Worm (Caenorhabditis elegans) whole organism, L2 larva: ENCODE measurements around the gene gcsh-1.

Source experiments
- C34F6.9 ChIP-seq: fragments of 150-350 bp; optimal IDR thresholded peaks from 2 replicates; lab custom pipeline; 2014; ENCODE audit warnings: missing biosample characterization, missing genetic modification characterization
- F13H6.1 ChIP-seq: sonication (generic microtip); optimal IDR thresholded peaks from 2 replicates; lab custom pipeline; 2016; ENCODE audit warnings: missing genetic modification characterization, missing compliant biosample characterization
- R02D3.7 ChIP-seq: fragments of 150-350 bp; optimal IDR thresholded peaks from 2 replicates; lab custom pipeline; 2014; ENCODE audit warnings: missing biosample characterization, missing genetic modification characterization
- Y55F3AM.14 ChIP-seq: fragments of 200-800 bp; sonication (Bioruptor generic); optimal IDR thresholded peaks from 2 replicates; lab custom pipeline; 2018; ENCODE audit warnings: mild to moderate bottlenecking, missing genetic modification characterization, missing compliant biosample characterization
- ZK546.5 ChIP-seq: sonication (generic microtip); optimal IDR thresholded peaks from 2 replicates; lab custom pipeline; 2017; ENCODE audit warnings: missing biosample characterization, missing genetic modification characterization
- alr-1 ChIP-seq: fragments of 150-350 bp; optimal IDR thresholded peaks from 2 replicates; lab custom pipeline; 2014; ENCODE audit warnings: missing biosample characterization, missing genetic modification characterization
- aly-2 ChIP-seq: fragments of 150-350 bp; optimal IDR thresholded peaks from 2 replicates; lab custom pipeline; 2014; ENCODE audit warnings: missing biosample characterization, missing genetic modification characterization
- ama-1 ChIP-seq: fragments of 150-350 bp; optimal IDR thresholded peaks from 2 replicates; lab custom pipeline; 2018; ENCODE audit warnings: inconsistent platforms
- blmp-1 ChIP-seq: sonication (generic microtip); optimal IDR thresholded peaks from 2 replicates; lab custom pipeline; 2017; ENCODE audit warnings: missing genetic modification characterization, mild to moderate bottlenecking, missing compliant biosample characterization, antibody characterized with exemption, moderate library complexity; ENCODE audit not compliant: insufficient read depth
- ceh-16 ChIP-seq: fragments of 150-350 bp; optimal IDR thresholded peaks from 2 replicates; lab custom pipeline; 2014; ENCODE audit warnings: missing biosample characterization, missing genetic modification characterization
- ceh-82 ChIP-seq: fragments of 150-350 bp; optimal IDR thresholded peaks from 2 replicates; lab custom pipeline; 2014; ENCODE audit warnings: missing biosample characterization, missing genetic modification characterization
- crh-2 ChIP-seq: sonication (generic microtip); optimal IDR thresholded peaks from 2 replicates; lab custom pipeline; 2017; ENCODE audit warnings: missing biosample characterization, missing genetic modification characterization
- dmd-4 ChIP-seq: sonication (generic microtip); optimal IDR thresholded peaks from 2 replicates; lab custom pipeline; 2017; ENCODE audit warnings: missing biosample characterization, missing genetic modification characterization
- egl-27 ChIP-seq: sonication (generic microtip); optimal IDR thresholded peaks from 3 replicates; lab custom pipeline; 2017; ENCODE audit warnings: missing biosample characterization, missing genetic modification reagents, missing genetic modification characterization
- elt-1 ChIP-seq: fragments of 150-350 bp; optimal IDR thresholded peaks from 2 replicates; lab custom pipeline; 2014; ENCODE audit warnings: missing biosample characterization, missing genetic modification characterization
- elt-3 ChIP-seq: sonication (generic microtip); optimal IDR thresholded peaks from 2 replicates; lab custom pipeline; 2017; ENCODE audit warnings: missing biosample characterization, missing genetic modification characterization
- fos-1 ChIP-seq: fragments of 150-350 bp; optimal IDR thresholded peaks from 2 replicates; lab custom pipeline; 2014; ENCODE audit warnings: missing biosample characterization, missing genetic modification characterization
- gmeb-1 ChIP-seq: fragments of 150-350 bp; optimal IDR thresholded peaks from 2 replicates; lab custom pipeline; 2014; ENCODE audit warnings: missing biosample characterization, missing genetic modification characterization
- lin-11 ChIP-seq: fragments of 150-350 bp; sonication (generic microtip); optimal IDR thresholded peaks from 2 replicates; lab custom pipeline; 2014; ENCODE audit warnings: missing biosample characterization, missing genetic modification characterization, inconsistent platforms, mixed read lengths
- lin-13 ChIP-seq: fragments of 150-350 bp; optimal IDR thresholded peaks from 2 replicates; lab custom pipeline; 2014; ENCODE audit warnings: missing biosample characterization, missing genetic modification reagents, missing genetic modification characterization
- lin-39 ChIP-seq: fragments of 150-350 bp; optimal IDR thresholded peaks from 2 replicates; lab custom pipeline; 2014; ENCODE audit warnings: missing biosample characterization, missing genetic modification reagents, missing genetic modification characterization
- lsy-2 ChIP-seq, 2 experiments: fragments of 150-350 bp in 1 of 2; sonication (generic microtip) in 1 of 2; optimal IDR thresholded peaks; 2 replicates each; lab custom pipeline; 2014 to 2017; ENCODE audit warnings: missing biosample characterization in 2 of 2, missing genetic modification characterization in 2 of 2
- mab-5 ChIP-seq: fragments of 150-350 bp; optimal IDR thresholded peaks from 2 replicates; lab custom pipeline; 2014; ENCODE audit warnings: missing biosample characterization, missing genetic modification characterization
- mbf-1 ChIP-seq: sonication (generic microtip); optimal IDR thresholded peaks from 2 replicates; lab custom pipeline; 2017; ENCODE audit warnings: missing biosample characterization, missing genetic modification characterization
- mdl-1 ChIP-seq, 2 experiments: fragments of 150-350 bp in 1 of 2; sonication (generic microtip) in 1 of 2; optimal IDR thresholded peaks; 2 replicates each; lab custom pipeline; 2017; ENCODE audit warnings: missing biosample characterization in 2 of 2, missing genetic modification characterization in 2 of 2
- nhr-10 ChIP-seq: sonication (generic microtip); optimal IDR thresholded peaks from 2 replicates; lab custom pipeline; 2017; ENCODE audit warnings: missing biosample characterization, missing genetic modification characterization
- nhr-11 ChIP-seq: fragments of 150-350 bp; optimal IDR thresholded peaks from 2 replicates; lab custom pipeline; 2014; ENCODE audit warnings: missing biosample characterization, missing genetic modification characterization
- nhr-12 ChIP-seq: fragments of 150-350 bp; optimal IDR thresholded peaks from 2 replicates; lab custom pipeline; 2014; ENCODE audit warnings: missing biosample characterization, missing genetic modification characterization
- nhr-129 ChIP-seq: fragments of 150-350 bp; optimal IDR thresholded peaks from 2 replicates; lab custom pipeline; 2014; ENCODE audit warnings: missing biosample characterization, missing genetic modification characterization
- nhr-21 ChIP-seq: fragments of 150-350 bp; optimal IDR thresholded peaks from 2 replicates; lab custom pipeline; 2014; ENCODE audit warnings: missing biosample characterization, missing genetic modification characterization
- nhr-23 ChIP-seq: fragments of 150-350 bp; optimal IDR thresholded peaks from 2 replicates; lab custom pipeline; 2014; ENCODE audit warnings: missing biosample characterization, missing genetic modification reagents, missing genetic modification characterization
- nhr-25 ChIP-seq: fragments of 150-350 bp; sonication (generic microtip); optimal IDR thresholded peaks from 3 replicates; lab custom pipeline; 2014; ENCODE audit warnings: missing biosample characterization, missing genetic modification characterization
- nhr-6 ChIP-seq: fragments of 150-350 bp; optimal IDR thresholded peaks from 2 replicates; lab custom pipeline; 2014; ENCODE audit warnings: missing biosample characterization, missing genetic modification characterization
- nhr-77 ChIP-seq: fragments of 150-350 bp; optimal IDR thresholded peaks from 2 replicates; lab custom pipeline; 2014; ENCODE audit warnings: missing biosample characterization, missing genetic modification characterization
- peb-1 ChIP-seq: fragments of 150-350 bp; optimal IDR thresholded peaks from 2 replicates; lab custom pipeline; 2014; ENCODE audit warnings: missing biosample characterization, missing genetic modification characterization
- sem-4 ChIP-seq: fragments of 150-350 bp; optimal IDR thresholded peaks from 2 replicates; lab custom pipeline; 2014; ENCODE audit warnings: missing biosample characterization, missing genetic modification reagents, missing genetic modification characterization
- skn-1 ChIP-seq: sonication (generic microtip); optimal IDR thresholded peaks from 2 replicates; lab custom pipeline; 2017; ENCODE audit warnings: missing biosample characterization, missing genetic modification characterization
- sma-3 ChIP-seq: sonication (generic microtip); optimal IDR thresholded peaks from 2 replicates; lab custom pipeline; 2016; ENCODE audit warnings: missing genetic modification reagents, missing genetic modification characterization, missing compliant biosample characterization
- sma-9 ChIP-seq, 2 experiments: fragments of 150-350 bp in 1 of 2; sonication (generic microtip) in 1 of 2; optimal IDR thresholded peaks; 2 replicates each; lab custom pipeline; 2014 to 2016; ENCODE audit warnings: missing genetic modification characterization in 2 of 2, mild to moderate bottlenecking in 1 of 2, missing biosample characterization in 1 of 2, missing compliant biosample characterization in 1 of 2, missing genetic modification reagents in 1 of 2, moderate library complexity in 1 of 2
- snpc-4 ChIP-seq: fragments of 150-350 bp; optimal IDR thresholded peaks from 2 replicates; lab custom pipeline; 2014; ENCODE audit warnings: missing biosample characterization, missing genetic modification characterization
- unc-39 ChIP-seq: fragments of 150-350 bp; optimal IDR thresholded peaks from 2 replicates; lab custom pipeline; 2014; ENCODE audit warnings: missing biosample characterization, missing genetic modification characterization
- unc-55 ChIP-seq: fragments of 150-350 bp; sonication (generic microtip); optimal IDR thresholded peaks from 3 replicates; lab custom pipeline; 2014; ENCODE audit warnings: missing biosample characterization, missing genetic modification reagents, missing genetic modification characterization
- unc-62 ChIP-seq: fragments of 150-350 bp; optimal IDR thresholded peaks from 2 replicates; lab custom pipeline; 2014; ENCODE audit warnings: missing biosample characterization, missing genetic modification reagents, missing genetic modification characterization
- zag-1 ChIP-seq: fragments of 150-350 bp; optimal IDR thresholded peaks from 2 replicates; lab custom pipeline; 2014; ENCODE audit warnings: missing biosample characterization, missing genetic modification characterization
- ztf-1 ChIP-seq: fragments of 200-800 bp; sonication (Bioruptor generic); conservative IDR thresholded peaks from 2 replicates; pipeline ENCODE4 v1.3.6; 2022; ENCODE audit warnings: missing genetic modification characterization, missing compliant biosample characterization
- ztf-11 ChIP-seq: sonication (generic microtip); optimal IDR thresholded peaks from 2 replicates; lab custom pipeline; 2017; ENCODE audit warnings: missing biosample characterization, missing genetic modification characterization
- ztf-4 ChIP-seq: fragments of 150-350 bp; optimal IDR thresholded peaks from 2 replicates; lab custom pipeline; 2014; ENCODE audit warnings: missing biosample characterization, missing genetic modification characterization

Gene gcsh-1

DNA sequence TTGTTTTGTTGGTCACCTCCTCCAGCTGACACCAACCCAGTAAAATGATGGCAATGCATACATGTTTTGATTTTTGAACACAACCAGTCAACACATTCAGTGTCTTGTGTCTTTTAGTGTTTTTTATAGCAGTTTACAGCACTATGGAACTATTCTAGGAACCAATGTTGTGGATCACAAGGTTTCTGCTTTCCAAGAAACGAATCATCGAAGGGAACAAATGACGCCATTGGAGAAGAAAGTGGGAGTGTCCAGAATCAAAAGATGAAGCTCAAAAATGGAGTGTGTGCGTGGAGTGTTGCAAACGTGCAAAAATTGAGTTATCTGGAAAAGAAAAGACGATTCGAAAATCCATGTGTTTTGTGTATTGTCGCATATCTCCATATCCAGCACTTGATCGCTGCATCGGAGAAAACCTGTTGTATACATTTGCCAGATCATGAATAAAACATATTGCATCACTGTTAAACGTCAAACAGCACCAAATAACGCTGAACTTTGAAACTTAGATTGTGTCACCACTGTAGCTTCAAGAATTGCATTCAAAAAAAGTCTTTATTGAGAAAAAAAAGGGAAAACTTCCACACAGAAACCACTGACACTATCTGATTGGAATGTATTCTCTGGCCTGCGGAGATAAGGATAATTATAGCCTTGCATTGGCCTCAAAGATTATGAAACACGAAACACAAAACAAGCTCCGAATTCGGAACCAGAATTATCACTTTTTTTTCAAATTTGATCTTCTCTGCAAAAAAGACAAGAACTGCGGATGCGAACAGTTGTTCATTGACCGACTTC is 47.6 kb upstream of the gcsh-1 start (continued):
- TF ChIP-seq lin-39 (tag; lab: Kevin White, UChicago) (no peak), R02D3.7 (tag; lab: Kevin White, UChicago) (no peak)

DNA sequence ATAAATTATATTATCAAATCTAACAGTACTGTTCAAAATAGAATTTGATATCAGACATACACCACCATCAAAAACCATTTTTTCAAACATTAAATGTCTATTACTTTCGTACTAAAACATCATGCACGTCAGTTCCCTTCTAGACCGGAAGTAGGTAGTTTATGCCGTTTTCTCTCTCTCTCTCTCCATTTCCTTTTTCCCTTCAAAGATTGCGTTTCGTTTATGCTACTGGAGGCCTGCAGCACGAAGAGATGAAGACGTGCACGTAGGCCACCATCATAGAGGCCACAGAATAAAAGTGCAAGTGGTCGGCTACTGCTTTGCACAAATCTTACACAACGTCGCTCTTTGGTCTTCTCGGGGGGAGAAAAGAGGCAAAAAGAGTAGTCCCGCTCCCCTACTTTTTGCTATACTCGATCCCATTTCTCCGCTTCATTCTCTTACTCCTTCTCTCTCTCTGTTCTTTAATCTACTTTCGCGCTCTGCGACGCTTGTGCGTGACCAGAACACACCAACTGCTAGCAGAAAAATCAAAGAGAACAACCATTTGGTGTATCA is 46.6 kb upstream of the gcsh-1 start:
- TF ChIP-seq nhr-11: no peak
- no peak for TF ChIP-seq nhr-77
- no peak for TF ChIP-seq peb-1 (tag; lab: Kevin White, UChicago)
- peak; percentile 73 for TF ChIP-seq sem-4
- no peak for TF ChIP-seq dmd-4 (tag; lab: Kevin White, UChicago)
- no peak for TF ChIP-seq ama-1 (lab: Kevin White, UChicago)
- TF ChIP-seq crh-2 (tag; lab: Kevin White, UChicago): peak; percentile 77
- TF ChIP-seq ceh-16 (tag; lab: Kevin White, UChicago): peak; percentile 12
- peak; percentile 97 for TF ChIP-seq sma-9 (GFP tag; optimal IDR thresholded peaks at IDR 0.05; lab: Kevin White, UChicago)
- no peak for TF ChIP-seq sma-9 (tag; optimal IDR thresholded peaks at IDR 0.05; lab: Kevin White, UChicago)
- peak; percentile 24 for TF ChIP-seq nhr-25 (tag; lab: Kevin White, UChicago)
- peak; percentile 67 for TF ChIP-seq unc-55 (GFP tag; lab: Kevin White, UChicago)
- TF ChIP-seq mdl-1 (tag; optimal IDR thresholded peaks at IDR 0.05; lab: Kevin White, UChicago): peak; percentile 69 to 82
- TF ChIP-seq unc-39 (tag; lab: Kevin White, UChicago): no peak
- TF ChIP-seq C34F6.9: peak; percentile 51
- TF ChIP-seq mab-5: peak; percentile 60
- no peak for TF ChIP-seq ztf-11 (tag; lab: Kevin White, UChicago)
- TF ChIP-seq nhr-10 (tag; lab: Kevin White, UChicago): no peak
- TF ChIP-seq mbf-1 (tag; lab: Kevin White, UChicago): no peak
- peak; percentile 92 for TF ChIP-seq blmp-1 (tag; lab: Kevin White, UChicago)
- TF ChIP-seq alr-1: no peak
- peak in 1 of 2 experiments; percentile 62 for TF ChIP-seq lsy-2 (tag; optimal IDR thresholded peaks at IDR 0.05; lab: Kevin White, UChicago)
- peak; percentile 30 for TF ChIP-seq lin-11 (tag; lab: Kevin White, UChicago)
- no peak for TF ChIP-seq R02D3.7 (tag; lab: Kevin White, UChicago)
- no peak for TF ChIP-seq gmeb-1 (tag; lab: Kevin White, UChicago)
- no peak for TF ChIP-seq nhr-12 (tag; lab: Kevin White, UChicago)
- no peak for TF ChIP-seq elt-1 (tag; lab: Kevin White, UChicago)
- TF ChIP-seq zag-1 (tag; lab: Kevin White, UChicago): peak; percentile 87
- peak; percentile 50 for TF ChIP-seq sma-3 (GFP tag; lab: Kevin White, UChicago)
- TF ChIP-seq ztf-4 (tag; lab: Kevin White, UChicago): peak; percentile 45
- TF ChIP-seq nhr-23: no peak
- TF ChIP-seq F13H6.1: peak; percentile 87
- TF ChIP-seq nhr-6 (tag; lab: Kevin White, UChicago): peak; percentile 58
- TF ChIP-seq ceh-82 (tag; lab: Kevin White, UChicago): no peak
- TF ChIP-seq ztf-1 (GFP tag; lab: Robert Waterston, UW): no peak
- TF ChIP-seq ZK546.5: no peak
- TF ChIP-seq elt-3 (tag; lab: Kevin White, UChicago): no peak
- TF ChIP-seq Y55F3AM.14 (GFP tag; lab: Kevin White, UChicago): peak; percentile 75
- peak; percentile 60 for TF ChIP-seq nhr-21 (tag; lab: Kevin White, UChicago)
- no peak for TF ChIP-seq snpc-4 (tag; lab: Kevin White, UChicago)
- no peak for TF ChIP-seq unc-62 (GFP tag; lab: Kevin White, UChicago)
- no peak for TF ChIP-seq lin-39 (tag; lab: Kevin White, UChicago)
- peak; percentile 74 for TF ChIP-seq egl-27 (tag; lab: Kevin White, UChicago)
- TF ChIP-seq nhr-129 (tag; lab: Kevin White, UChicago): peak; percentile 79
- peak; percentile 46 for TF ChIP-seq fos-1 (tag; lab: Kevin White, UChicago)
- peak; percentile 47 for TF ChIP-seq lin-13
- no peak for TF ChIP-seq aly-2 (tag; lab: Kevin White, UChicago)
- no peak for TF ChIP-seq skn-1 (tag; lab: Kevin White, UChicago)
